Worm (Caenorhabditis elegans) whole organism, midembryonic: ENCODE data around the gene ttr-41.

Experiments
- T22C8.4 ChIP-seq: fragments of 200-800 bp; sonication (Bioruptor generic); IDR thresholded peaks from 2 replicates; pipeline ENCODE4 v1.3.6; 2022; ENCODE audit warnings: missing genetic modification characterization, missing compliant biosample characterization
- cog-1 ChIP-seq: sonication (generic microtip); optimal IDR thresholded peaks from 2 replicates; lab custom pipeline; 2016; ENCODE audit warnings: missing genetic modification characterization, missing compliant biosample characterization
- flt-1 ChIP-seq: fragments of 200-800 bp; sonication (Bioruptor generic); IDR thresholded peaks from 2 replicates; pipeline ENCODE4 v1.3.6; 2022; ENCODE audit warnings: missing genetic modification characterization, missing compliant biosample characterization
- klf-2 ChIP-seq: fragments of 200-800 bp; sonication (Bioruptor generic); conservative IDR thresholded peaks from 2 replicates; pipeline ENCODE4 v1.3.6; 2022; ENCODE audit warnings: missing genetic modification reagents, missing genetic modification characterization, missing compliant biosample characterization
- med-1 ChIP-seq: sonication (generic microtip); optimal IDR thresholded peaks from 2 replicates; lab custom pipeline; 2017; ENCODE audit warnings: missing genetic modification characterization, mild to moderate bottlenecking, missing compliant biosample characterization, antibody characterized with exemption, missing genetic modification reagents; ENCODE audit not compliant: insufficient read depth
- ref-1 ChIP-seq: fragments of 200-800 bp; sonication (Bioruptor generic); conservative IDR thresholded peaks from 2 replicates; pipeline ENCODE4 v1.3.6; 2022; ENCODE audit warnings: missing genetic modification reagents, missing genetic modification characterization, missing compliant biosample characterization
- tab-1 ChIP-seq: fragments of 200-800 bp; sonication (Bioruptor generic); IDR thresholded peaks from 2 replicates; pipeline ENCODE4 v1.3.6; 2022; ENCODE audit warnings: missing genetic modification characterization, missing compliant biosample characterization
- ztf-23 ChIP-seq: fragments of 200-800 bp; sonication (Bioruptor generic); IDR thresholded peaks from 2 replicates; pipeline ENCODE4 v1.3.6; 2022; ENCODE audit warnings: missing genetic modification reagents, missing genetic modification characterization, missing compliant biosample characterization
- ztf-29 ChIP-seq: fragments of 200-800 bp; sonication (Bioruptor generic); IDR thresholded peaks from 2 replicates; pipeline ENCODE4 v1.3.6; 2022; ENCODE audit warnings: missing genetic modification reagents, missing genetic modification characterization, missing compliant biosample characterization

The ttr-41 gene

ce11 chrII:4767612-4768011 lies 39.9 kb upstream of the ttr-41 start:
- TF ChIP-seq ztf-23 (GFP tag; lab: Robert Waterston, UW), result no peak
- no peak for TF ChIP-seq tab-1
- TF ChIP-seq klf-2 (GFP tag; lab: Robert Waterston, UW), result no peak
- no peak for TF ChIP-seq T22C8.4 (GFP tag; lab: Robert Waterston, UW)
- TF ChIP-seq ref-1 (GFP tag; lab: Robert Waterston, UW), result no peak
- TF ChIP-seq ztf-29 (GFP tag; lab: Robert Waterston, UW), result no peak
- TF ChIP-seq cog-1, result no peak
- TF ChIP-seq med-1, result no peak
- TF ChIP-seq flt-1 (GFP tag; lab: Robert Waterston, UW), result no peak

- TF ChIP-seq tab-1, result no peak
- no peak for TF ChIP-seq med-1
- TF ChIP-seq cog-1, result no peak
- TF ChIP-seq ref-1 (GFP tag; lab: Robert Waterston, UW), result no peak
- TF ChIP-seq ztf-23 (GFP tag; lab: Robert Waterston, UW), result no peak
- TF ChIP-seq klf-2 (GFP tag; lab: Robert Waterston, UW), result no peak
Observed at ce11 chrII:4766284-4766683, 38.6 kb upstream of the ttr-41 start, which contains the start of gene ttm-2. TSS of gene ttm-2 (minus strand) at chrII:4766384.

DNA sequence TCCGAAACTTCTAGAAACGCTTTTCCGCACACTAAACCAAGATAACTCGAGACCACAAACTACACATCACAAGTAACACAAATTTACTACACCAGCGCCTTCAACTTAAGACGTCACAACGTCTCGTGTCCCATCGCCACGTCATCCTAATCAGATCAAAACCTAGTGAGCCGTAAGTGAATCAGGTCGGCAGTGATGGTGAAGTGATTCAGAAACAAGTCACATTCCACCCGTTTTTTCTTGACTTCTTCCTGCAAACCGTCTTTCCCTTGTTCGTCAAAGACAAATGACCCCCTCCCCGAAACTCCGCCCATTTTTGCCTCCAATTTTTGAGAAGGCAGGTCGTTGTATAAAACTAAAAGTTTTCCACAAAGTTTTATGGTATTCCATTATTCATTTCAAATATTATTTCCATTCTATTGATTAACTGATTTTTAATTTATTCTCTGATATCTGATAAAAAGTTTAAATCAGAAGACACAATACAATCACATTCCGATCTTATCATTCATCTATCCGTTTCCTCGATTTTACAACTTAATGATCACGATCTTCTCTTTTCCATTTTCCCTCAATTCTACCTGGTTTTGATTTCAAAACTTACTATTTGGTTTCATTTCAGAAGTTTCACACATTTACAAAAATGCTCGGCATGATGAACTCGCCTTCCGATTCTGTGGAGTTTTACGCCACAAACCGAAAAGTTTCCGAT lies 35.1 kb upstream of the ttr-41 start, which contains the start of gene F26G1.2:
TSS of gene F26G1.2 (plus strand) at position 508 of the 712 bp plus-strand sequence.
- TF ChIP-seq T22C8.4 (GFP tag; lab: Robert Waterston, UW), result no peak
- TF ChIP-seq ztf-23 (GFP tag; lab: Robert Waterston, UW), result no peak
- no peak for TF ChIP-seq cog-1
- no peak for TF ChIP-seq ref-1 (GFP tag; lab: Robert Waterston, UW)

DNA sequence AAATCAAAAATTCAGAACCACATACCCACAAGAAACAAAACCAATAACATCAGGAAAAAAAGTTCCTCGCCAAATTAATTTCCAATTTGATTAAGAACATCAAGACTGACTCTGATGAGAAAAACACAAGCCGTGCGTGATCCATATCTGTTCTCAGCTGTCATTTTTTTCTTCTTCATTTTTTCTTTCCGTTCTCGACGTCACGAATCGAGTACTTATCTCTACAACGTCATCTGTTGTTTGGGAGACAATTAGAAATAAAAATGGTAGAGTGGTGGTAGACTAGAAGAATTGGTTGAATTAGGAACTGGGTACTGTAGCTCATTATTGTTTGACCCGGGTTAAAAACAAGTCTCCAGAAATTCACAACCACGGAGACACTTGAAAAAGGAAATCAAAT lies 33.4 kb upstream of the ttr-41 start:
- no peak for TF ChIP-seq cog-1
- TF ChIP-seq ztf-29 (GFP tag; lab: Robert Waterston, UW), result no peak
- TF ChIP-seq T22C8.4 (GFP tag; lab: Robert Waterston, UW), result no peak
- no peak for TF ChIP-seq tab-1
- TF ChIP-seq ztf-23 (GFP tag; lab: Robert Waterston, UW), result no peak
- no peak for TF ChIP-seq med-1

- TF ChIP-seq ztf-29 (GFP tag; lab: Robert Waterston, UW) (no peak), ref-1 (GFP tag; lab: Robert Waterston, UW) (no peak), tab-1 (no peak), ztf-23 (GFP tag; lab: Robert Waterston, UW) (no peak), med-1 (no peak), T22C8.4 (GFP tag; lab: Robert Waterston, UW) (no peak), klf-2 (GFP tag; lab: Robert Waterston, UW) (no peak), flt-1 (GFP tag; lab: Robert Waterston, UW) (no peak), cog-1 (no peak)
Observed at ce11 chrII:4759835-4760234, 32.2 kb upstream of the ttr-41 start.

DNA sequence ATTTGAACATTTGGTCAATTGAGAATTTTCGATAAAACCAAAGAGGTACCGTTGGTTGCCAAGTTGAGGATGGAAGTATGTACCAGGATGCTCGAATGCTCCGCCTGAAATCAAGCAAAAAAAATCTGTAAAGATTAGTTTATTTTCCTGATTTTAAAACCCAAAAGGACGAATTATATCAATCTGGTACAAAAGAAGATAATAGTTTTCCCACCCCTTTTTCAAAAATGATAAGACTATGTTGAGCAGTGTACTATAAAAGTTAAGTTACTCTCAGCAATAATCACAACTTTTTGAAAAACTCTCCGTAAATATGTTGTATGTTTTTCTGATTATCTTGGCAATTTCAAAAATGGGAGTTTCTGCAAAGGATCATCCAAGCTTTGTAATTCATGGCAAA lies 30.8 kb upstream of the ttr-41 start, which contains the start of gene F26G1.3:
TSS of gene F26G1.3 (plus strand) at position 301 of the 400 bp plus-strand sequence.
- TF ChIP-seq ref-1 (GFP tag; lab: Robert Waterston, UW) (no peak), klf-2 (GFP tag; lab: Robert Waterston, UW) (no peak)

DNA sequence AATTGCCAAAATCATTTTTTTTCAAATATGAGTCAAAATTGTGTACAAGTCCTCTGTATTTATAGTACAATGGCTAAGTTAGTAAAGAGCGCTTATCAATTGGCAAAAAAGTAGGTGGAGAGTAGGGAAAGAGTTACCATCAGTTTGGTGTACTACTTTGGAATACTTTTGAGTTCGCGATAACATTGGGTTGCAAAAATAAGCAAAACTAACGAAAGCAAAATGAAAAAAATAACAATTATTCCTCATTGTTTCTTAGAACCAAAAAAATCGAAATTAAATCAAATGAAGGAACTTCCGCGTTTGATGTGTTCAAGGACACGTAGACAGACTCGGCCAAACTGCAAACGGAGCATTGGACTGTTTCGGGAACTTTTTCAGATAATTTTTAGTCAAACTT lies 29.1 kb upstream of the ttr-41 start, which contains the start of gene C27D9.2:
TSS of gene C27D9.2 (minus strand) at position 101 of the 400 bp plus-strand sequence.
- TF ChIP-seq ztf-23 (GFP tag; lab: Robert Waterston, UW) (no peak), tab-1 (no peak), ztf-29 (GFP tag; lab: Robert Waterston, UW) (no peak), med-1 (no peak), ref-1 (GFP tag; lab: Robert Waterston, UW) (no peak), flt-1 (GFP tag; lab: Robert Waterston, UW) (no peak), klf-2 (GFP tag; lab: Robert Waterston, UW) (no peak), T22C8.4 (GFP tag; lab: Robert Waterston, UW) (no peak), cog-1 (no peak)

- TF ChIP-seq tab-1 (no peak), med-1 (no peak), klf-2 (GFP tag; lab: Robert Waterston, UW) (no peak), ztf-23 (GFP tag; lab: Robert Waterston, UW) (no peak), flt-1 (GFP tag; lab: Robert Waterston, UW) (no peak), T22C8.4 (GFP tag; lab: Robert Waterston, UW) (no peak), ref-1 (GFP tag; lab: Robert Waterston, UW) (no peak), ztf-29 (GFP tag; lab: Robert Waterston, UW) (no peak), cog-1 (no peak)
Observed at ce11 chrII:4755654-4756053, 28.0 kb upstream of the ttr-41 start.

ce11 chrII:4753133-4753532 lies 25.5 kb upstream of the ttr-41 start, which contains the start of gene C27D9.1:
TSS of gene C27D9.1 (plus strand) at chrII:4753413.
- TF ChIP-seq klf-2 (GFP tag; lab: Robert Waterston, UW) (no peak), ref-1 (GFP tag; lab: Robert Waterston, UW) (no peak)

ce11 chrII:4752257-4752728 lies 24.6 kb upstream of the ttr-41 start, which contains the start of gene F41C3.1:
TSS of gene F41C3.1 (plus strand) at chrII:4752307.
- no peak for TF ChIP-seq cog-1
- TF ChIP-seq tab-1, result no peak
- TF ChIP-seq ref-1 (GFP tag; lab: Robert Waterston, UW), result no peak
- no peak for TF ChIP-seq med-1
